Fruit fly (Drosophila melanogaster): ENCODE results near the gene CG10405.

Gene CG10405

DNA sequence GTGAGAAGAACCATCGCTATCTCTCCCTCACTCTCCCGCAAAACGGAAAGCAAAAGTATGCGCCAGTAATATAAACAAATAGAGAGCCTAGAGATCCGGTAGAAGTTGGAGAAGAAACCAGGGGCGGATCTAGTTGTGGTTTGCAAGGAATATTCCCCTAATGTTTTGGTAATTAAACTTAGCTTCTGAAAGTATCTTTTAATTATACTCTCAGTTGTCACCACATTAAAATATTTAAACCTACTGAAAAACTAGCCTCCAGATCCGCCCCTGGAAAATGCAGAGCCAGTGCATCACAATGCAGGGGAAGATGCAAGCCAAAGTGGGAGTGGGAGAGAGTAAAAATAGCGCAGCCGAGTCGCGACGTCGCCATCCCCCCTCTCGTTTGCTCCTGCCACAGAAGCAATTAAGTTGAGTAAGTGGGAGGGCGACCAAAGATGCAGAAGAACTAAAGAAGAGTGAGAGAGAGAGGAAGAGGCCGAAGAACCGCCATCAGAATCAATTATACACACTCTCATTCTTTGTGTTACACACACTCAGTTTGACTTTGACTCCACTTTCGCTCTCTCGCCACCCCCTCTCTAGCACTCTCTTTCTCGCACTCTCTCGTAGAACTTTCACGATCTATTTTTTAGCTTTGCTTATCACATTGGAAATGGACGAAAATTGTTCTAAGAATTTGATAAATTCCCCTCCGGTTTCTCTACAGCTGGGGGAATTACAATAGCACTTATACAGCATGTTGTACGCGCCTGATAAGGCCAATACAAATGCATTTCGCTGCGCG is 4.9 kb upstream of the CG10405 start (continued):
- TF ChIP-seq Elba2 (GFP tag; optimal IDR thresholded peaks at IDR 0.05) (peak; percentile 31), Atf-2 (GFP tag; optimal IDR thresholded peaks at IDR 0.05) (peak; percentile 87), CG10979 (tag; optimal IDR thresholded peaks at IDR 0.05) (peak; percentile 97), sc (optimal IDR thresholded peaks at IDR 0.05) (no peak), sc (GFP tag; optimal IDR thresholded peaks at IDR 0.05) (peak; percentile 87), CG6813 (GFP tag; optimal IDR thresholded peaks at IDR 0.05) (peak; percentile 88), CG15073 (GFP tag; optimal IDR thresholded peaks at IDR 0.05) (peak; percentile 65), chif (GFP tag; optimal IDR thresholded peaks at IDR 0.05) (peak; percentile 93 to 96), zen2 (GFP tag; IDR thresholded peaks at IDR 0.05; ENCODE audit: partially characterized antibody) (0 out of 3 replicates have a peak, but pooled peaks have one; percentile 34), ro (GFP tag; IDR thresholded peaks at IDR 0.05) (peak; percentile 86), pfk (GFP tag; optimal IDR thresholded peaks at IDR 0.05) (no peak), tna (GFP tag; IDR thresholded peaks at IDR 0.05; ENCODE audit: partially characterized antibody) (no peak), CG4707 (GFP tag; optimal IDR thresholded peaks at IDR 0.05) (peak; percentile 90), ERR (GFP tag; optimal IDR thresholded peaks at IDR 0.05) (peak; percentile 83), caup (GFP tag; optimal IDR thresholded peaks at IDR 0.05; ENCODE audit: severe bottlenecking) (peak; percentile 74), br (optimal IDR thresholded peaks at IDR 0.05) (no peak), her (GFP tag; optimal IDR thresholded peaks at IDR 0.05) (peak; percentile 75), Meics (GFP tag; optimal IDR thresholded peaks at IDR 0.05) (peak; percentile 76), Xbp1 (GFP tag; optimal IDR thresholded peaks at IDR 0.05) (peak; percentile 93), CG1233 (GFP tag; optimal IDR thresholded peaks at IDR 0.05) (peak; percentile 90), Nf-YB (GFP tag; optimal IDR thresholded peaks at IDR 0.05) (peak; percentile 68), jumu (GFP tag; optimal IDR thresholded peaks at IDR 0.05) (peak; percentile 95), toy (GFP tag; IDR thresholded peaks at IDR 0.05) (peak; percentile 65; the same call in 1 of the 2 replicates), CG7556 (GFP tag; optimal IDR thresholded peaks at IDR 0.05) (peak; percentile 92), CG3847 (GFP tag; IDR thresholded peaks at IDR 0.05) (peak; percentile 79), tap (tag; optimal IDR thresholded peaks at IDR 0.05) (peak; percentile 95), CG11456 (GFP tag; IDR thresholded peaks at IDR 0.05) (peak; percentile 95), CG18011 (GFP tag; optimal IDR thresholded peaks at IDR 0.05) (no peak), eve (GFP tag; optimal IDR thresholded peaks at IDR 0.05) (no peak), onecut (GFP tag; IDR thresholded peaks at IDR 0.05) (peak; percentile 88), CG8924 (tag; optimal IDR thresholded peaks at IDR 0.05) (peak; percentile 95), CG4328 (GFP tag; optimal IDR thresholded peaks at IDR 0.05) (peak; percentile 86), CG2889 (GFP tag; IDR thresholded peaks at IDR 0.05) (peak; percentile 87), gem (tag; optimal IDR thresholded peaks at IDR 0.05) (peak; percentile 96), Fer1 (GFP tag; optimal IDR thresholded peaks at IDR 0.05) (peak; percentile 45), org-1 (GFP tag; optimal IDR thresholded peaks at IDR 0.05) (peak; percentile 88), CG17385 (GFP tag; optimal IDR thresholded peaks at IDR 0.05) (peak; percentile 83), CG17802 (tag; optimal IDR thresholded peaks at IDR 0.05) (peak; percentile 92), btn (GFP tag; optimal IDR thresholded peaks at IDR 0.05) (peak; percentile 93), emc (GFP tag; optimal IDR thresholded peaks at IDR 0.05) (peak; percentile 34), gcm (GFP tag; optimal IDR thresholded peaks at IDR 0.05) (peak; percentile 85), crol (GFP tag; IDR thresholded peaks at IDR 0.05) (peak; percentile 90), h (optimal IDR thresholded peaks at IDR 0.05) (no peak), Dek (tag; optimal IDR thresholded peaks at IDR 0.05) (peak; percentile 73), Lim3 (GFP tag; IDR thresholded peaks at IDR 0.05) (peak; percentile 66; the same call in 1 of the 2 replicates), lov (optimal IDR thresholded peaks at IDR 0.05) (no peak), lov (GFP tag; IDR thresholded peaks at IDR 0.05) (peak; percentile 95), Dbx (GFP tag; IDR thresholded peaks at IDR 0.05) (peak; percentile 64; the same call in 2 of the 3 replicates), CG14860 (GFP tag; IDR thresholded peaks at IDR 0.05; ENCODE audit: partially characterized antibody) (peak; percentile 64), E2f1 (GFP tag; IDR thresholded peaks at IDR 0.05) (peak; percentile 94)
